Worm (Caenorhabditis elegans): Measurements from ENCODE around the gene K06H7.7.

- no peak for TF ChIP-seq ama-1 (optimal IDR thresholded peaks at IDR 0.05)
- TF ChIP-seq hmbx-1 (tag; optimal IDR thresholded peaks at IDR 0.05), result no peak
- TF ChIP-seq flt-1 (GFP tag; IDR thresholded peaks at IDR 0.05), result no peak
- no peak for TF ChIP-seq ets-7 (tag; optimal IDR thresholded peaks at IDR 0.05)
- no peak for TF ChIP-seq ceh-13 (GFP tag; optimal IDR thresholded peaks at IDR 0.05)
- no peak for TF ChIP-seq aly-1 (tag; optimal IDR thresholded peaks at IDR 0.05)
- no peak for TF ChIP-seq tra-4 (tag; optimal IDR thresholded peaks at IDR 0.05)
- TF ChIP-seq hmg-4 (GFP tag; optimal IDR thresholded peaks at IDR 0.05), result no peak
- TF ChIP-seq tbx-11 (GFP tag; IDR thresholded peaks at IDR 0.05), result no peak
- TF ChIP-seq sea-1 (GFP tag; conservative IDR thresholded peaks at IDR 0.05), result no peak
- no peak for TF ChIP-seq F13C5.2 (tag; optimal IDR thresholded peaks at IDR 0.05)
Observed at ce11 chrIII:8099022-8099421, 13.7 kb upstream of the K06H7.7 start, which contains the start of gene K06H7.1.

Measured in whole organism, early embryonic.